Fruit fly (Drosophila melanogaster) whole organism, wandering third instar larva: Measurements from ENCODE around the gene Myt1.

Source experiments
- Myc ChIP-seq: fragments of >200 bp; optimal IDR thresholded peaks from 2 replicates; lab custom pipeline; 2017
- OdsH ChIP-seq: fragments of 200-800 bp; sonication (Bioruptor generic); optimal IDR thresholded peaks from 2 replicates; lab custom pipeline; 2016; ENCODE audit warnings: missing biosample characterization, mild to moderate bottlenecking, missing genetic modification characterization
- br ChIP-seq: fragments of 200-800 bp; sonication (Bioruptor generic); optimal IDR thresholded peaks from 2 replicates; lab custom pipeline; 2016; ENCODE audit warnings: missing biosample characterization, missing genetic modification characterization
- brk ChIP-seq: fragments of 200-800 bp; sonication (Bioruptor generic); optimal IDR thresholded peaks from 2 replicates; lab custom pipeline; 2016; ENCODE audit warnings: missing biosample characterization, mild to moderate bottlenecking, missing genetic modification characterization
- dmrt93B ChIP-seq: fragments of 200-800 bp; sonication (Bioruptor generic); optimal IDR thresholded peaks from 2 replicates; lab custom pipeline; 2018; ENCODE audit warnings: missing biosample characterization, mild to moderate bottlenecking, missing genetic modification characterization
- fru ChIP-seq: fragments of 200-800 bp; sonication (Bioruptor generic); optimal IDR thresholded peaks from 3 replicates; lab custom pipeline; 2016; ENCODE audit warnings: missing biosample characterization, mild to moderate bottlenecking, missing genetic modification characterization
- h ChIP-seq: fragments of 200-800 bp; sonication (Bioruptor generic); optimal IDR thresholded peaks from 3 replicates; lab custom pipeline; 2016; ENCODE audit warnings: missing biosample characterization, mild to moderate bottlenecking, missing genetic modification characterization
- lola ChIP-seq: fragments of >200 bp; optimal IDR thresholded peaks from 2 replicates; lab custom pipeline; 2017; ENCODE audit warnings: missing biosample characterization, missing genetic modification characterization
- pan ChIP-seq: fragments of >200 bp; optimal IDR thresholded peaks from 2 replicates; lab custom pipeline; 2017
- rgr ChIP-seq: fragments of 200-800 bp; sonication (Bioruptor generic); optimal IDR thresholded peaks from 3 replicates; lab custom pipeline; 2016; ENCODE audit warnings: missing biosample characterization, mild to moderate bottlenecking, missing genetic modification characterization

- TF ChIP-seq brk (GFP tag; lab: Kevin White, UChicago), result no peak
- no peak for TF ChIP-seq OdsH (GFP tag; lab: Kevin White, UChicago)
- peak; percentile 79 for TF ChIP-seq Myc
- no peak for TF ChIP-seq fru
- no peak for TF ChIP-seq dmrt93B (GFP tag; lab: Kevin White, UChicago)
- TF ChIP-seq br, result no peak
- TF ChIP-seq h (GFP tag; lab: Kevin White, UChicago), result no peak
- no peak for TF ChIP-seq rgr (GFP tag; lab: Kevin White, UChicago)
- no peak for TF ChIP-seq lola (GFP tag; lab: Kevin White, UChicago)
- TF ChIP-seq pan (lab: Kevin White, UChicago), result no peak
Measured at dm6 chr3L:5764922-5765843, 14.2 kb downstream of the Myt1 start, which contains the start of gene CG10576.
